Worm (Caenorhabditis elegans) whole organism, L3 larva: Measurements from ENCODE around the gene srxa-16.

Source experiments
- ZK546.5 ChIP-seq: sonication (generic microtip); optimal IDR thresholded peaks from 2 replicates; lab custom pipeline; 2017; ENCODE audit warnings: missing biosample characterization, missing genetic modification characterization
- ama-1 ChIP-seq: fragments of 150-350 bp; optimal IDR thresholded peaks from 2 replicates; lab custom pipeline; 2018
- ceh-16 ChIP-seq: sonication (generic microtip); optimal IDR thresholded peaks from 2 replicates; lab custom pipeline; 2017; ENCODE audit warnings: missing biosample characterization, missing genetic modification characterization
- ceh-28 ChIP-seq: fragments of 150-350 bp; optimal IDR thresholded peaks from 2 replicates; lab custom pipeline; 2014; ENCODE audit warnings: missing biosample characterization, missing genetic modification reagents, missing genetic modification characterization
- daf-12 ChIP-seq: fragments of 150-350 bp; optimal IDR thresholded peaks from 2 replicates; lab custom pipeline; 2014; ENCODE audit warnings: missing biosample characterization, missing genetic modification reagents, missing genetic modification characterization
- egl-27 ChIP-seq: sonication (generic microtip); optimal IDR thresholded peaks from 4 replicates; lab custom pipeline; 2017; ENCODE audit warnings: missing biosample characterization, missing genetic modification reagents, missing genetic modification characterization
- egl-5 ChIP-seq: fragments of 150-350 bp; optimal IDR thresholded peaks from 2 replicates; lab custom pipeline; 2017; ENCODE audit warnings: missing biosample characterization, missing genetic modification reagents, missing genetic modification characterization, inconsistent platforms
- elt-1 ChIP-seq: fragments of 150-350 bp; optimal IDR thresholded peaks from 2 replicates; lab custom pipeline; 2014; ENCODE audit warnings: missing biosample characterization, missing genetic modification characterization
- elt-2 ChIP-seq: sonication (generic microtip); optimal IDR thresholded peaks from 2 replicates; lab custom pipeline; 2016; ENCODE audit warnings: missing genetic modification reagents, mild to moderate bottlenecking, missing genetic modification characterization, missing compliant biosample characterization
- eor-1 ChIP-seq, 2 experiments: fragments of 150-350 bp; optimal IDR thresholded peaks; 2 replicates each; lab custom pipeline; 2014 to 2018; ENCODE audit warnings: missing biosample characterization in 2 of 2, missing genetic modification characterization in 2 of 2
- fkh-10 ChIP-seq: sonication (generic microtip); optimal IDR thresholded peaks from 2 replicates; lab custom pipeline; 2017; ENCODE audit warnings: missing biosample characterization, missing genetic modification reagents, missing genetic modification characterization
- fos-1 ChIP-seq: fragments of 150-350 bp; optimal IDR thresholded peaks from 2 replicates; lab custom pipeline; 2014; ENCODE audit warnings: missing biosample characterization, missing genetic modification characterization
- hmg-11 ChIP-seq: sonication (generic microtip); optimal IDR thresholded peaks from 2 replicates; lab custom pipeline; 2016; ENCODE audit warnings: missing genetic modification characterization, missing compliant biosample characterization
- jun-1 ChIP-seq: fragments of 150-350 bp; optimal IDR thresholded peaks from 2 replicates; lab custom pipeline; 2014; ENCODE audit warnings: missing biosample characterization, missing genetic modification reagents, missing genetic modification characterization
- lin-15B ChIP-seq: fragments of 150-350 bp; optimal IDR thresholded peaks from 2 replicates; lab custom pipeline; 2014; ENCODE audit warnings: missing biosample characterization, missing genetic modification characterization
- lin-39 ChIP-seq: fragments of 150-350 bp; optimal IDR thresholded peaks from 2 replicates; lab custom pipeline; 2018; ENCODE audit warnings: missing biosample characterization, missing genetic modification reagents, missing genetic modification characterization
- lsy-12 ChIP-seq: sonication (generic microtip); optimal IDR thresholded peaks from 2 replicates; lab custom pipeline; 2016; ENCODE audit warnings: mild to moderate bottlenecking, missing genetic modification characterization, missing compliant biosample characterization
- mdl-1 ChIP-seq: fragments of 150-350 bp; optimal IDR thresholded peaks from 2 replicates; lab custom pipeline; 2014; ENCODE audit warnings: missing biosample characterization, missing genetic modification characterization
- nfya-1 ChIP-seq: sonication (generic microtip); optimal IDR thresholded peaks from 2 replicates; lab custom pipeline; 2017; ENCODE audit warnings: missing genetic modification characterization, mild to moderate bottlenecking, missing compliant biosample characterization, antibody characterized with exemption, moderate library complexity; ENCODE audit not compliant: insufficient read depth
- nhr-11 ChIP-seq: fragments of 150-350 bp; optimal IDR thresholded peaks from 2 replicates; lab custom pipeline; 2014; ENCODE audit warnings: missing biosample characterization, missing genetic modification characterization
- nhr-23 ChIP-seq: fragments of 150-350 bp; optimal IDR thresholded peaks from 2 replicates; lab custom pipeline; 2014; ENCODE audit warnings: missing biosample characterization, missing genetic modification reagents, missing genetic modification characterization
- nhr-237 ChIP-seq: fragments of 150-350 bp; optimal IDR thresholded peaks from 2 replicates; lab custom pipeline; 2014; ENCODE audit warnings: missing biosample characterization, missing genetic modification characterization
- nhr-25 ChIP-seq: sonication (generic microtip); optimal IDR thresholded peaks from 2 replicates; lab custom pipeline; 2017; ENCODE audit warnings: missing biosample characterization, missing genetic modification characterization
- nhr-28 ChIP-seq: fragments of 150-350 bp; optimal IDR thresholded peaks from 2 replicates; lab custom pipeline; 2014; ENCODE audit warnings: missing biosample characterization, missing genetic modification characterization
- nhr-76 ChIP-seq: fragments of 150-350 bp; sonication (generic microtip); optimal IDR thresholded peaks from 5 replicates; lab custom pipeline; 2014; ENCODE audit warnings: missing biosample characterization, missing genetic modification characterization
- nhr-77 ChIP-seq: fragments of 150-350 bp; optimal IDR thresholded peaks from 2 replicates; lab custom pipeline; 2014; ENCODE audit warnings: missing biosample characterization, missing genetic modification characterization
- pha-4 ChIP-seq: fragments of 150-350 bp; optimal IDR thresholded peaks from 2 replicates; lab custom pipeline; 2014; ENCODE audit warnings: missing biosample characterization, missing genetic modification reagents, missing genetic modification characterization
- pqm-1 ChIP-seq: fragments of 150-350 bp; optimal IDR thresholded peaks from 2 replicates; lab custom pipeline; 2017; ENCODE audit warnings: missing biosample characterization, missing genetic modification characterization, inconsistent platforms
- sea-2 ChIP-seq: fragments of 150-350 bp; sonication (generic microtip); optimal IDR thresholded peaks from 4 replicates; lab custom pipeline; 2014; ENCODE audit warnings: missing biosample characterization, missing genetic modification reagents, missing genetic modification characterization
- skn-1 ChIP-seq: fragments of 150-350 bp; optimal IDR thresholded peaks from 2 replicates; lab custom pipeline; 2014; ENCODE audit warnings: missing biosample characterization, missing genetic modification characterization
- snpc-4 ChIP-seq: fragments of 150-350 bp; optimal IDR thresholded peaks from 2 replicates; lab custom pipeline; 2014; ENCODE audit warnings: missing biosample characterization, missing genetic modification characterization
- zag-1 ChIP-seq: fragments of 150-350 bp; optimal IDR thresholded peaks from 2 replicates; lab custom pipeline; 2014; ENCODE audit warnings: missing biosample characterization, missing genetic modification characterization
- ztf-11 ChIP-seq: fragments of 150-350 bp; optimal IDR thresholded peaks from 2 replicates; lab custom pipeline; 2014; ENCODE audit warnings: missing biosample characterization, missing genetic modification characterization
- ztf-4 ChIP-seq: fragments of 150-350 bp; optimal IDR thresholded peaks from 2 replicates; lab custom pipeline; 2014; ENCODE audit warnings: missing biosample characterization, missing genetic modification characterization

srxa-16 gene

DNA sequence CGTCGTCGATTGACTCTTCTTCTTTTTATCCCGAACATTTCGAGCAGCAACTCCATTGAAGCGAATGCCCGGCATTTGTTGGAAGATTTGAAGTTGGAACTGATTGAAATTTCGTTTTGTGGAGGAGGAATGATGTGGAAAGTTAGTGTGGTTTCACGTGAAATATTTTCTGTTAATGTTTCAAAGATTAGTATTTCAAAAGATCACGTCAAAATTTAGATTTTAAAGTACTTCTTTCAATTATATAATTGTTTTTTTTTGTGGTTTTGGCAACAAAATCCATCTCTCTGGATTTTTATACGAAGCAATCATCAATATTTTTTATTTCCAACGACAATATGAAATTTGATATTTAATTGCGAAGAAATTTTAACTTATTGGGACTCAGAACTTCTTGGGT lies 22.9 kb upstream of the srxa-16 start, which contains the start of gene F44G3.7:
F44G3.7 (minus strand) TSS at position 101 of the 400 bp plus-strand sequence.
- TF ChIP-seq egl-5 (tag; lab: Kevin White, UChicago): no peak

DNA sequence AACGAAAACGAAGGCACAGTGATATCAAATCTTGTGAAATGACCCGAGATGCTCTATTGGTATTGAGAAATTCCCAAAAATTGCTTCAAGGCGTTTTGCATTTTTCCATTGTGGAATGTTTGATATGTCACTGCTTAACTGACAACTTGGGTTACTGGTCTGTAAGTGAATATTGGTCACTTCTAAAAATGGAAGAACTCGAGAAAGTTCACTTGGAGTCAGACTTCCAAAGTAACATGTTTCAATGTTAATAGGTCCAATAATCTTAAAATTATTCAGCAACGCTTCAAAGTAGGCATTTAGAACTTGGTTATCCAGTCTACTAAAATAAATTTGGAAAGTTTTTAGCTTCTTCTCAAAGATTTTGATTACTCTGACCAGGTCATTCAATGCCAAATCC lies 18.6 kb upstream of the srxa-16 start, which contains the start of gene fbxa-144:
fbxa-144 (minus strand) TSS at position 101 of the 400 bp plus-strand sequence.
- TF ChIP-seq pqm-1 (no peak), elt-2 (no peak), zag-1 (tag; lab: Kevin White, UChicago) (no peak), ceh-16 (tag; lab: Kevin White, UChicago) (no peak), ztf-11 (tag; lab: Kevin White, UChicago) (no peak), ZK546.5 (tag; lab: Kevin White, UChicago) (no peak), egl-27 (tag; lab: Kevin White, UChicago) (no peak)

DNA sequence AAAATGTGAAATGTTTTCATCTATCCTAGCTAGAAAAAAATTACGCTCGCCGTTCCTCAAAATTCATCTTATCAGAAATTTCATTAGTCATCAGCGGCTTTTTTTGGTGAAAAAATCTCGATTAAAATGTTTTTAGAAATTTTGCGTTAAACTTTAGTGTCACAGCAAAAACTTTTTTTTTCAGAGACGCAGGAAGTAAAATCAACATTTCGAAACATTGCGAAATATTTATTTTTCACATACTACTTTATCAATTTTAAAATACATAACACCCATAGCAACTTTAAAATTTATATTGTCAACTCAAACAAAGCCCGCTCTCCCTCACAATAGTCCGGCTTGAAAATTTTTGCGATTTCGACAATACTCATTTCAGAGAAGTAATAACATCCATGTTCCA lies 18.1 kb upstream of the srxa-16 start:
- no peak for TF ChIP-seq nhr-11
- no peak for TF ChIP-seq nhr-23 (tag; lab: Kevin White, UChicago)
- no peak for TF ChIP-seq lin-15B (tag; lab: Kevin White, UChicago)
- TF ChIP-seq pha-4 (tag; lab: Kevin White, UChicago): no peak
- no peak for TF ChIP-seq nhr-28

DNA sequence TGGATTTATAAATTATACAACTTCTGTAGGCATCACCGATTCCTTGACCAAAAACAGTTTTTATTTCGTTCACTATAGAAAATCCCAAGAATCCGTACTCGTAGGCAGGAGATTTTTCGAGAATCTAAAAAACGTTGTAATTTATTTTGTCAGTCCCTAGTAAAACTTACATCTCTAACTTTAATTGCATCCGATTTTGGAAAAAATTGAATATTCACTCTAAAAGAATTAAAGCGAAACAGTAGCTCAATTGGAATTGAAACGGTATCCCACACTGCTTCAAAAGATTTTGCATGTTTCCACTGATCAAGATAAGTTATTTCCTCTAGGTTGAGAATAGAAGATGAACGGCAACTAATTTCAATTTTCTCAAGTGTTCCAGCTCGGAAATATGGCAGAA lies 17.1 kb upstream of the srxa-16 start, which contains the start of gene fbxa-142:
fbxa-142 (minus strand) TSS at position 101 of the 400 bp plus-strand sequence.
- no peak for TF ChIP-seq skn-1 (tag; lab: Kevin White, UChicago)
- TF ChIP-seq nhr-28: no peak
- TF ChIP-seq ztf-4 (tag; lab: Kevin White, UChicago): no peak
- TF ChIP-seq mdl-1 (tag; lab: Kevin White, UChicago): no peak
- no peak for TF ChIP-seq daf-12 (tag; lab: Kevin White, UChicago)
- TF ChIP-seq eor-1 (tag; optimal IDR thresholded peaks at IDR 0.05; lab: Kevin White, UChicago): no peak
- no peak for TF ChIP-seq ztf-11 (tag; lab: Kevin White, UChicago)
- no peak for TF ChIP-seq nhr-76 (tag; lab: Kevin White, UChicago)
- TF ChIP-seq nhr-23 (tag; lab: Kevin White, UChicago): no peak
- no peak for TF ChIP-seq fkh-10
- no peak for TF ChIP-seq egl-27 (tag; lab: Kevin White, UChicago)
- no peak for TF ChIP-seq hmg-11 (tag; lab: Kevin White, UChicago)
- TF ChIP-seq fos-1 (tag; lab: Kevin White, UChicago): no peak

DNA sequence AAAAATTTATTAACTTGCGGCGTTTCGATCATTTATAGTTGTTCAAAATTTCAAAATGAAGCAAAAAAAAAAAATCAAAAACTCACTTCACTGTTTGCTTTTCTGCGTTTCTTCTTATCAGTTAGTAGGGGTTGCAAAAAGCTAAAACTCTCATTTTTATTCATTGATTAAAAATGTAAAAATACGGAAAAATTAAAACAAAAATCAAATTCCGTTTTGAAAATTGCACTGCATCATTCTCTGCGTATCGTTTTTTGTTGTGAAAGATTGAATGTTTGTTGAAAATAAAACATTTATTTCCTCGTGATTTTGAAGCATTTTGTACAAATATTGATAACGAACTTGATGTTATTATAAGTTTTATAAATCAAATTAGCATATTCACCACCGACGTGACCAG lies 15.0 kb upstream of the srxa-16 start:
- no peak for TF ChIP-seq nhr-237 (tag; lab: Kevin White, UChicago)
- TF ChIP-seq elt-2: peak; percentile 63
- peak; percentile 49 for TF ChIP-seq pha-4 (tag; lab: Kevin White, UChicago)
- no peak for TF ChIP-seq elt-1
- TF ChIP-seq pqm-1: peak; percentile 74
- no peak for TF ChIP-seq ceh-28 (tag; lab: Kevin White, UChicago)

DNA sequence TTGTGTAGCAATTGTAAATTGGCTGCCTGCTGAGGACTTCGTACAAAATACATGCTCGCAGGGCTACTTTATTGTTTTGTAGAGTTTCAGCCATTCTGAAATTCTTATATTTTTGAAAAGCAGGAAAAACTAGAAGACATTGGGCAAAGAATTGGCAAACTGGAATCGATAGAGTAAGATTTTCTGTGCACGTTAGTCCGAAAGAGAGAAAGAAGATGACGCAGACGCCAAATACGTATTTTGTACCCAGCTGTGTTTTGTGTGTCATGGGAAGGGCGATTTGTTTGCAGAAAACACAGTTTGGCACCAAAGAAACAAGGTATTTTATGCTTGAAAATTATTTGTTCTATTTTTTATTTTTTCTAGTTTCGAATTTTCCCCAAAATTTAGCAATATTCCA lies 13.3 kb upstream of the srxa-16 start, which contains the start of gene fbxa-143:
fbxa-143 (minus strand) TSS at position 101 of the 400 bp plus-strand sequence.
- TF ChIP-seq jun-1 (no peak), ama-1 (no peak), lsy-12 (tag; lab: Kevin White, UChicago) (no peak), nfya-1 (tag; lab: Kevin White, UChicago) (no peak), snpc-4 (tag; lab: Kevin White, UChicago) (no peak), eor-1 (tag; optimal IDR thresholded peaks at IDR 0.05; lab: Kevin White, UChicago) (no peak), mdl-1 (tag; lab: Kevin White, UChicago) (no peak), sea-2 (no peak), nhr-25 (tag; lab: Kevin White, UChicago) (no peak), elt-2 (no peak), egl-27 (tag; lab: Kevin White, UChicago) (no peak), nhr-28 (no peak), nhr-77 (tag; lab: Kevin White, UChicago) (no peak), egl-5 (tag; lab: Kevin White, UChicago) (no peak), lin-39 (tag; lab: Kevin White, UChicago) (no peak), ceh-16 (tag; lab: Kevin White, UChicago) (no peak)
